Worm (Caenorhabditis elegans): ENCODE measurements around the gene W07A12.8.

DNA sequence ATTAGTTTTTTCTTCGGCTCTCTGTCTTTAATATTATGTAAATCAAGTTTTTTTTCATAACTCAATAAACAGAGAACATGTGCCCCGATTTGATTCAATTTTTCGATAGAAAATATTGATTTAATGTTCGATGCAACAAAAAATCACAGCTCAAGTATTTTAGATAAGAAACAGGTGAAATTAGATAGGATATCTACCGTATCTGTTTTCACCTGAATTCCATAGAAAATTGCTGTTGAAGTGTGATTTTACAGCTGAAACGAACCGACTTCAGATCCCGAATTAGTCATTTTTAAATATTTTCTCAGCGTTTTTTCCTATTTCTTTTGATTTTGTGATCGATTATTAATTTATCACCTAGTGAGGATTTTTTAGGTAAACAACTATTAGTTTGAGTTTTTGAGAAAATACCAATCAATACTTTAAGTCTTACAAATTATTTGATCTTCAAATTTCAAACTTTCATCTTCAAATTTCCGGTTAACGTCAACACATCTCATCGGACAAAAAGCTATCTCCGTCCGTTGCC, 26.4 kb downstream of the W07A12.8 start, which contains the start of gene Y9C2UA.1:
- TF ChIP-seq T26A5.8 (tag; optimal IDR thresholded peaks at IDR 0.05): no peak
- TF ChIP-seq ets-4 (GFP tag; optimal IDR thresholded peaks at IDR 0.05): no peak
- TF ChIP-seq F37B4.10 (GFP tag; IDR thresholded peaks at IDR 0.05): no peak
- TF ChIP-seq efl-1 (GFP tag; optimal IDR thresholded peaks at IDR 0.05): no peak
- no peak for TF ChIP-seq him-1 (tag; optimal IDR thresholded peaks at IDR 0.05)
- TF ChIP-seq sptf-2 (GFP tag; optimal IDR thresholded peaks at IDR 0.05): no peak
- no peak for TF ChIP-seq lin-54 (GFP tag; optimal IDR thresholded peaks at IDR 0.05)
- TF ChIP-seq hsf-1 (GFP tag; IDR thresholded peaks at IDR 0.05): no peak
- no peak for TF ChIP-seq lir-1 (GFP tag; conservative IDR thresholded peaks at IDR 0.05)
- no peak for TF ChIP-seq snpc-1.1 (tag; optimal IDR thresholded peaks at IDR 0.05; ENCODE audit: insufficient read depth)
